Worm (Caenorhabditis elegans) whole organism, L2 larva: Measurements from ENCODE around the gene mlt-3.

Source experiments
- aly-2 ChIP-seq: fragments of 150-350 bp; optimal IDR thresholded peaks from 2 replicates; lab custom pipeline; 2014; ENCODE audit warnings: missing biosample characterization, missing genetic modification characterization
- fos-1 ChIP-seq: fragments of 150-350 bp; optimal IDR thresholded peaks from 2 replicates; lab custom pipeline; 2014; ENCODE audit warnings: missing biosample characterization, missing genetic modification characterization
- lin-13 ChIP-seq: fragments of 150-350 bp; optimal IDR thresholded peaks from 2 replicates; lab custom pipeline; 2014; ENCODE audit warnings: missing biosample characterization, missing genetic modification reagents, missing genetic modification characterization
- lin-39 ChIP-seq: fragments of 150-350 bp; optimal IDR thresholded peaks from 2 replicates; lab custom pipeline; 2014; ENCODE audit warnings: missing biosample characterization, missing genetic modification reagents, missing genetic modification characterization
- nhr-6 ChIP-seq: fragments of 150-350 bp; optimal IDR thresholded peaks from 2 replicates; lab custom pipeline; 2014; ENCODE audit warnings: missing biosample characterization, missing genetic modification characterization
- nhr-77 ChIP-seq: fragments of 150-350 bp; optimal IDR thresholded peaks from 2 replicates; lab custom pipeline; 2014; ENCODE audit warnings: missing biosample characterization, missing genetic modification characterization
- sem-4 ChIP-seq: fragments of 150-350 bp; optimal IDR thresholded peaks from 2 replicates; lab custom pipeline; 2014; ENCODE audit warnings: missing biosample characterization, missing genetic modification reagents, missing genetic modification characterization

DNA sequence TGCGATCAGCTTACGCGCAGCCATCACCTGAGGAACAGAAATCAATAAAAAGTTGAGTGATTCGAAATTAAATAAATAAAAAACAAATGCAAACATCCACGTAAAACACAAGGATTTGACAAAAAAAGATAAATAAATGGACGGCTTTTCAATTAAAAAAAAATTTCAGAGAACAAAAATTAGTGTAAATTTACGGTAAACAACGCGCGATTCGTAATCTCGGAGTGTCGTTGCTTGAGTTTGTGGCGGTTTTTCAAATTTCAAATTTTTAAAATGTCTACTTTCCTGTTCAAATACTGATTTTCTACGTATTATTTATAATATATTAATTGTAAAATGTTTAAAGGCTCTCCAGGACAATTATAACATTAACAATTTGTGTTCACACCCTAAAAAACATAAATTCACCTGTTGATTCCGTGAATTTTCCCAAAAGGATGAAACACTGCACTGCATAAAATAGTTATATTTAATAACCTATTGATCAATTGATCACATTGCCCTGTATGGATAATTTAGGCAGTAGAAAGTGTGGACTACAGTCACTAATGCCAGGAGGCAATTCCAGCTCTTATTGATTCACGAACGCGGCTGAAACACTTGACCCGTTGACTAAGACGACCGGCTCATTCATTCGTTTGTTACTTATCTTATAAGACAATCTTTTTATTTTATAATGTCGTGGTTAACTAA lies 17.8 kb downstream of the mlt-3 start, which contains the start of the genes marb-1 and F35G2.3:
- TF ChIP-seq sem-4, result no peak
- TF ChIP-seq nhr-77, result no peak
- TF ChIP-seq lin-39 (tag; lab: Kevin White, UChicago), result no peak
- peak; percentile 24 for TF ChIP-seq lin-13 (GFP tag; lab: Kevin White, UChicago)
- no peak for TF ChIP-seq nhr-6 (tag; lab: Kevin White, UChicago)
- no peak for TF ChIP-seq fos-1 (tag; lab: Kevin White, UChicago)
- no peak for TF ChIP-seq aly-2
